Worm (Caenorhabditis elegans) whole organism, late embryonic: ENCODE results near the gene Y37D8A.2.

ENCODE experiments used
- F13H6.1 ChIP-seq: sonication (generic microtip); optimal IDR thresholded peaks from 2 replicates; lab custom pipeline; 2016; ENCODE audit warnings: missing genetic modification characterization, missing compliant biosample characterization
- ets-4 ChIP-seq: sonication (generic microtip); optimal IDR thresholded peaks from 2 replicates; lab custom pipeline; 2016; ENCODE audit warnings: missing genetic modification characterization, missing compliant biosample characterization
- nhr-11 ChIP-seq: fragments of 150-350 bp; optimal IDR thresholded peaks from 2 replicates; lab custom pipeline; 2014; ENCODE audit warnings: missing biosample characterization, missing genetic modification characterization
- sdc-2 ChIP-seq: sonication (generic microtip); optimal IDR thresholded peaks from 2 replicates; lab custom pipeline; 2016; ENCODE audit warnings: missing genotype, missing genetic modification characterization, missing compliant biosample characterization
- ztf-16 ChIP-seq: sonication (generic microtip); optimal IDR thresholded peaks from 2 replicates; lab custom pipeline; 2017; ENCODE audit warnings: missing genetic modification characterization, missing compliant biosample characterization

DNA sequence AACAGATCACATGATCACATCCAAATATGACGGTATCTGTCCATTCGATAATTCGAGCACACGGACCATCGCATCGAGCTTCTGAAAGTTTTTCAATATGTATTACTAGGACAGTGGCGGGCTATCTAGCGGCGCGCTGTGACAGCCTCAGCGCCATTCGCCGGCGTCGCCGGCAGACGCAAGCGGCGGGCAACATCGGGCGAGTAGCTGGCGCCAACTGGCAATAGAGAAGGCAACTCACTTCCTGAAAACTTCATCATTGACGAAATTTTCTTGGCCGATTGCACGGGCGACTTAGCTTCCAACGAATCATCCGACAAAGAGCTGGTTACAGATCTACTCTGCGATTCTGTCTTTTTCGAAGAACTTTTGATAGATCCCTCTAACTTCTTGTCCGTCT lies 31.8 kb upstream of the Y37D8A.2 start:
- no peak for TF ChIP-seq nhr-11 (tag; lab: Kevin White, UChicago)
- no peak for TF ChIP-seq sdc-2 (tag; lab: Kevin White, UChicago)
- TF ChIP-seq F13H6.1 (tag; lab: Kevin White, UChicago): no peak
- TF ChIP-seq ets-4 (tag; lab: Kevin White, UChicago): no peak
- no peak for TF ChIP-seq ztf-16 (tag; lab: Kevin White, UChicago)
